Worm (Caenorhabditis elegans) whole organism, young adult: Measurements from ENCODE around the gene aqp-1.

ENCODE experiments used
- B0035.1 ChIP-seq: sonication (generic microtip); optimal IDR thresholded peaks from 2 replicates; lab custom pipeline; 2016; ENCODE audit warnings: missing genetic modification characterization, mild to moderate bottlenecking, missing compliant biosample characterization, missing genotype, missing genetic modification reagents
- C17E4.6 ChIP-seq: fragments of 200-800 bp; sonication (Bioruptor generic); IDR thresholded peaks from 2 replicates; pipeline ENCODE4 v1.3.6; 2022; ENCODE audit warnings: missing genetic modification reagents, missing genetic modification characterization, missing compliant biosample characterization
- F22D6.2 ChIP-seq: sonication (generic microtip); optimal IDR thresholded peaks from 2 replicates; lab custom pipeline; 2016; ENCODE audit warnings: mild to moderate bottlenecking, missing genetic modification characterization, missing compliant biosample characterization
- F37B4.10 ChIP-seq: fragments of 200-800 bp; sonication (Bioruptor generic); IDR thresholded peaks from 2 replicates; pipeline ENCODE4 v1.3.6; 2022; ENCODE audit warnings: missing genetic modification characterization, missing compliant biosample characterization
- F39B2.1 ChIP-seq: fragments of 200-800 bp; sonication (Bioruptor generic); IDR thresholded peaks from 2 replicates; pipeline ENCODE4 v1.3.6; 2022; ENCODE audit warnings: missing genetic modification reagents, missing genetic modification characterization, missing compliant biosample characterization
- T26A5.8 ChIP-seq: sonication (generic microtip); optimal IDR thresholded peaks from 2 replicates; lab custom pipeline; 2016; ENCODE audit warnings: missing genetic modification characterization, missing compliant biosample characterization
- Y53F4B.3 ChIP-seq: fragments of 200-800 bp; sonication (Bioruptor generic); IDR thresholded peaks from 2 replicates; pipeline ENCODE4 v1.3.6; 2022; ENCODE audit warnings: missing genetic modification reagents, missing genetic modification characterization, missing compliant biosample characterization
- aptf-3 ChIP-seq: fragments of 200-800 bp; sonication (Bioruptor generic); IDR thresholded peaks from 2 replicates; pipeline ENCODE4 v1.3.6; 2022; ENCODE audit warnings: missing genetic modification characterization, missing compliant biosample characterization
- attf-5 ChIP-seq: fragments of 200-800 bp; sonication (Bioruptor generic); optimal IDR thresholded peaks from 2 replicates; lab custom pipeline; 2018; ENCODE audit warnings: mild to moderate bottlenecking, missing genetic modification characterization, missing compliant biosample characterization
- bed-1 ChIP-seq: fragments of 200-800 bp; sonication (Bioruptor generic); IDR thresholded peaks from 2 replicates; pipeline ENCODE4 v1.3.6; 2022; ENCODE audit warnings: missing genetic modification reagents, missing genetic modification characterization, missing compliant biosample characterization
- ceh-27 ChIP-seq: fragments of 200-800 bp; sonication (Bioruptor generic); optimal IDR thresholded peaks from 2 replicates; lab custom pipeline; 2018; ENCODE audit warnings: mild to moderate bottlenecking, missing genetic modification characterization, moderate library complexity, missing compliant biosample characterization
- dox-1 ChIP-seq: fragments of 200-800 bp; sonication (Bioruptor generic); IDR thresholded peaks from 2 replicates; pipeline ENCODE4 v1.3.6; 2022; ENCODE audit warnings: missing genetic modification reagents, missing genetic modification characterization, missing compliant biosample characterization
- hrde-1 ChIP-seq: sonication (generic microtip); optimal IDR thresholded peaks from 2 replicates; lab custom pipeline; 2016; ENCODE audit warnings: missing genetic modification characterization, mild to moderate bottlenecking, missing compliant biosample characterization, moderate library complexity, missing genotype, missing genetic modification reagents, borderline replicate concordance
- lag-1 ChIP-seq: fragments of 200-800 bp; sonication (Bioruptor generic); IDR thresholded peaks from 2 replicates; pipeline ENCODE4 v1.3.6; 2022; ENCODE audit warnings: missing genetic modification reagents, missing genetic modification characterization, missing compliant biosample characterization
- let-607 ChIP-seq, 2 experiments: fragments of 200-800 bp in 1 of 2; sonication (Bioruptor generic) in 1 of 2; sonication (generic microtip) in 1 of 2; optimal IDR thresholded peaks; 2 replicates each; lab custom pipeline; 2016 to 2018; ENCODE audit warnings: mild to moderate bottlenecking in 2 of 2, missing compliant biosample characterization in 2 of 2, missing genetic modification characterization in 2 of 2, moderate library complexity in 2 of 2, missing genotype in 1 of 2
- lin-54 ChIP-seq: fragments of 200-800 bp; sonication (Bioruptor generic); optimal IDR thresholded peaks from 2 replicates; lab custom pipeline; 2018; ENCODE audit warnings: mild to moderate bottlenecking, missing genetic modification characterization, missing compliant biosample characterization
- lir-1 ChIP-seq: fragments of 200-800 bp; sonication (Bioruptor generic); conservative IDR thresholded peaks from 2 replicates; pipeline ENCODE4 v1.3.6; 2022; ENCODE audit warnings: missing genetic modification reagents, missing genetic modification characterization, missing compliant biosample characterization
- lsl-1 ChIP-seq: fragments of 200-800 bp; sonication (Bioruptor generic); optimal IDR thresholded peaks from 2 replicates; lab custom pipeline; 2018; ENCODE audit warnings: mild to moderate bottlenecking, missing genetic modification characterization, moderate library complexity, missing compliant biosample characterization
- mcd-1 ChIP-seq: fragments of 200-800 bp; sonication (Bioruptor generic); IDR thresholded peaks from 2 replicates; pipeline ENCODE4 v1.3.6; 2022; ENCODE audit warnings: missing genetic modification reagents, missing genetic modification characterization, missing compliant biosample characterization
- mxl-1 ChIP-seq: sonication (generic microtip); optimal IDR thresholded peaks from 2 replicates; lab custom pipeline; 2016; ENCODE audit warnings: missing genetic modification characterization, missing compliant biosample characterization
- nfya-2 ChIP-seq: fragments of 200-800 bp; sonication (Bioruptor generic); IDR thresholded peaks from 2 replicates; pipeline ENCODE4 v1.3.6; 2022; ENCODE audit warnings: missing genetic modification reagents, missing genetic modification characterization, missing compliant biosample characterization
- nfyb-1 ChIP-seq: fragments of 200-800 bp; sonication (Bioruptor generic); IDR thresholded peaks from 2 replicates; pipeline ENCODE4 v1.3.6; 2022; ENCODE audit warnings: missing genetic modification reagents, missing genetic modification characterization, missing compliant biosample characterization
- nhr-80 ChIP-seq: sonication (generic microtip); optimal IDR thresholded peaks from 2 replicates; lab custom pipeline; 2016; ENCODE audit warnings: missing genetic modification characterization, missing compliant biosample characterization
- nhr-90 ChIP-seq: sonication (generic microtip); optimal IDR thresholded peaks from 2 replicates; lab custom pipeline; 2016; ENCODE audit warnings: missing genotype, mild to moderate bottlenecking, missing genetic modification characterization, missing compliant biosample characterization
- pbrm-1 ChIP-seq: fragments of 200-800 bp; sonication (Bioruptor generic); IDR thresholded peaks from 2 replicates; pipeline ENCODE4 v1.3.6; 2022; ENCODE audit warnings: missing genetic modification reagents, missing genetic modification characterization, missing compliant biosample characterization
- tbp1 ChIP-seq: fragments of 200-800 bp; sonication (Bioruptor generic); optimal IDR thresholded peaks from 2 replicates; lab custom pipeline; 2018; ENCODE audit warnings: mild to moderate bottlenecking, missing genetic modification characterization, missing compliant biosample characterization
- tlf-1 ChIP-seq: fragments of 200-800 bp; sonication (Bioruptor generic); optimal IDR thresholded peaks from 2 replicates; lab custom pipeline; 2018; ENCODE audit warnings: mild to moderate bottlenecking, missing genetic modification characterization, missing compliant biosample characterization
- unc-130 ChIP-seq: sonication (generic microtip); optimal IDR thresholded peaks from 2 replicates; lab custom pipeline; 2016; ENCODE audit warnings: missing genetic modification reagents, missing genetic modification characterization, missing compliant biosample characterization
- ztf-28 ChIP-seq: fragments of 200-800 bp; sonication (Bioruptor generic); IDR thresholded peaks from 2 replicates; pipeline ENCODE4 v1.3.6; 2022; ENCODE audit warnings: missing genetic modification reagents, missing genetic modification characterization, missing compliant biosample characterization
- ztf-3 ChIP-seq: fragments of 200-800 bp; sonication (Bioruptor generic); optimal IDR thresholded peaks from 2 replicates; lab custom pipeline; 2018; ENCODE audit warnings: mild to moderate bottlenecking, missing genetic modification characterization, missing compliant biosample characterization

aqp-1 gene

DNA sequence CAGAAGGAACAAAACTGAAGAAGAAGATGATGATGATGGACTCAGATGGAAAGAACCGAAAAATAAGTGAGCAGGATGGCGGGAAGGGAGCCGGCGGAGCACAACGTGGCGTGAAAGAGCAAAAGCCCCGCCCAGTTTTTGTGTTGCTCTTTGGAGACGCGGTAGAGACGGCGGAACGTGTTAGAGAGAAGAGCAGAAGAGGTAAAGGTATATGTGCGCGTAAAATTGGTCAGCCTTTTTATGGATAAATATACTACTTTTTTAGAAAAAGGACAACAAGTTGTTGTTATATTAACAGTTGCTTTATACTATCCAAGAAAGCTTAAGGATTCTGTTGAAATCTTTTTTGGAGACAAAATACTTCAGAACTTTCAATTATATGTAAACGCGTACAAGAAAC, 21.1 kb downstream of the aqp-1 start, which contains the start of gene E04F6.10:
Gene E04F6.10 (minus strand): TSS at position 101 of the 400 bp plus-strand sequence.
- TF ChIP-seq tlf-1 (GFP tag; lab: Kevin White, UChicago) (no peak), bed-1 (GFP tag; lab: Robert Waterston, UW) (no peak), aptf-3 (GFP tag; lab: Robert Waterston, UW) (no peak), Y53F4B.3 (GFP tag; lab: Robert Waterston, UW) (no peak), nhr-90 (tag; lab: Kevin White, UChicago) (no peak), nfya-2 (GFP tag; lab: Robert Waterston, UW) (no peak), nfyb-1 (GFP tag; lab: Robert Waterston, UW) (no peak), C17E4.6 (GFP tag; lab: Robert Waterston, UW) (no peak), lin-54 (GFP tag; lab: Kevin White, UChicago) (no peak), ztf-28 (GFP tag; lab: Robert Waterston, UW) (no peak)
- TF ChIP-seq, all 124 proteins: peak for 0

ce11 chrII:7212059-7212458, 26.1 kb downstream of the aqp-1 start, which contains the start of gene E04F6.9:
E04F6.9 (minus strand) TSS chrII:7212159.
- TF ChIP-seq ztf-3 (GFP tag; lab: Kevin White, UChicago) (no peak), let-607 (tag; optimal IDR thresholded peaks at IDR 0.05; lab: Kevin White, UChicago) (no peak), Y53F4B.3 (GFP tag; lab: Robert Waterston, UW) (no peak), pbrm-1 (no peak), attf-5 (GFP tag; lab: Kevin White, UChicago) (no peak), mxl-1 (tag; lab: Kevin White, UChicago) (no peak), B0035.1 (no peak), tlf-1 (GFP tag; lab: Kevin White, UChicago) (no peak), dox-1 (GFP tag; lab: Robert Waterston, UW) (no peak), F39B2.1 (GFP tag; lab: Robert Waterston, UW) (no peak), tbp1 (GFP tag; lab: Kevin White, UChicago) (no peak)
- TF ChIP-seq, all 124 proteins: peak for 0

ce11 chrII:7211280-7211679, 26.9 kb downstream of the aqp-1 start, which contains the start of gene E04F6.8:
E04F6.8 (minus strand) TSS chrII:7211380.
- TF ChIP-seq lag-1 (GFP tag; lab: Robert Waterston, UW) (no peak), unc-130 (GFP tag; lab: Kevin White, UChicago) (no peak), mcd-1 (GFP tag; lab: Robert Waterston, UW) (no peak), hrde-1 (tag; lab: Kevin White, UChicago) (no peak)

DNA sequence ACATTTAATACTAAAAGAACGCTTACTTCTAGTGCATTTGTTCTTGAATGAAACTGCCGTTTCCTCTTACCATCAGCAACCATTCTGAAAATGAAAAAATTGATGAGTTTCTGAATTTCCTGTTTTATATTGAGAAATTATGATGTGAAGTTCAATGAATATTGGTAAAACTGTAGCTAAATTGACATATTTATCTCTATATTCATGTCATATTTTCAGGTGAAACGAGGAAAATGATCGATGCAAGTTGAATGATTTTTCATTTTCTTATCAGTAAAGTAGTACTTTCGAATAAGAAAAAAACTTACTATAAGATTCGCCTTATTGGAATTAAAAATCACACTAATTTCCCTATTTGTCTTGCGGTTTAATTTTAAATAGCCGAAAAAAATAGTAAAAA, 28.0 kb downstream of the aqp-1 start, which contains the start of gene E04F6.15:
Gene E04F6.15 (minus strand): TSS at position 101 of the 400 bp plus-strand sequence.
- no peak for TF ChIP-seq ceh-27 (GFP tag; lab: Kevin White, UChicago)

DNA sequence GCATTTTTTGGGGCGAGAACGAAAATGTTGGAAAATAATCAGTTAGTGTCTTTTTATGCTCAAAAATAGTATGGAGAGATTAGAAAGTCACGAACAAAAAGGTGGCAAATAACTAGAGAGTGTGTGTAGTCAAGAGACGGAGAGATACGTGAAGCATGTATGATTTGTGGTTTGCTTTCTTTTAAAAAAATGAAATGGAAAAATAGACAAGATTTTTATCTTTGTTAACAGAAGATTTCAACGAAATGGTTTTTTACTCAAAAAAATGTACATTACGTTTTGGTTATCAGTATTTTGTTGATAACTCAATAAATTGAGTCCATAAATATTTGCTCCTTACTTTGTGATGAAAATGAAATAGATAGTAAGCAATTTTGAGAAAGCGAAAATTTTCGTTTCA, 30.0 kb downstream of the aqp-1 start, which contains the start of gene dhs-7:
Gene dhs-7 (minus strand): TSS at position 277 of the 400 bp plus-strand sequence.
- TF ChIP-seq T26A5.8 (tag; lab: Kevin White, UChicago) (no peak), lsl-1 (GFP tag; lab: Kevin White, UChicago) (no peak), lir-1 (GFP tag; lab: Robert Waterston, UW) (no peak), F37B4.10 (GFP tag; lab: Robert Waterston, UW) (no peak), attf-5 (GFP tag; lab: Kevin White, UChicago) (no peak), nhr-80 (tag; lab: Kevin White, UChicago) (peak; percentile 25), F22D6.2 (tag; lab: Kevin White, UChicago) (no peak)
